Worm (Caenorhabditis elegans): ENCODE measurements around the gene gpx-5.

The gpx-5 gene

DNA sequence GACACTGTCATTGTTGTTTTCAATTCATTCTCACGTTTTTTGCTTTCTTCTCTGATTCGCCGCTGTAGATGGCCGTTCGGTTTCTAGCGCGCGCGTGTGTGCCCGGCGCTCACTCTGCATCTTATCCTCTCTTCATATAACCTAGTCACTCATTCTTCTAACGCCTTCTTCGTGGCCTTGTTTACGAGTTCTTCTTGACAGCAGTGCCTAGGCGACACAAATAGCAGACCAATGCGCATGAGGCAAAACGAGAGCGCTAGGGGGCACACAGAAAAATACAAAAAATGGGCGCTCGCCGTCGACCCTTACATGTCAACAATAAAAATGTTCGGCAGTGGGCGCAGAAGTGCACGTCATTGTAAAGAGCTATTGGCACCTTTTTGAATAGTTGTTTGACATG lies 33.4 kb upstream of the gpx-5 start (continued):
- TF ChIP-seq unc-62 (GFP tag; optimal IDR thresholded peaks at IDR 0.05) (no peak), mdl-1 (tag; optimal IDR thresholded peaks at IDR 0.05) (peak in 1 of 2 experiments; percentile 59), jun-1 (tag; optimal IDR thresholded peaks at IDR 0.05) (peak; percentile 34), ces-1 (GFP tag; optimal IDR thresholded peaks at IDR 0.05) (no peak), ceh-88 (GFP tag; IDR thresholded peaks at IDR 0.05) (no peak), dpl-1 (GFP tag; optimal IDR thresholded peaks at IDR 0.05) (peak in 1 of 3 experiments; percentile 3), C16A3.4 (tag; optimal IDR thresholded peaks at IDR 0.05) (peak; percentile 37), ets-5 (GFP tag; IDR thresholded peaks at IDR 0.05) (no peak), hlh-4 (tag; optimal IDR thresholded peaks at IDR 0.05) (no peak), snu-23 (GFP tag; optimal IDR thresholded peaks at IDR 0.05) (peak; percentile 66), lin-14 (GFP tag; optimal IDR thresholded peaks at IDR 0.05) (peak; percentile 97), aha-1 (tag; optimal IDR thresholded peaks at IDR 0.05) (no peak), nhr-76 (tag; optimal IDR thresholded peaks at IDR 0.05) (no peak), unc-86 (tag; optimal IDR thresholded peaks at IDR 0.05) (no peak), sox-4 (tag; optimal IDR thresholded peaks at IDR 0.05) (no peak), aly-2 (tag; optimal IDR thresholded peaks at IDR 0.05) (no peak), nhr-19 (GFP tag; conservative IDR thresholded peaks at IDR 0.05) (0 out of 2 replicates have a peak, but pooled peaks have one; percentile 3), alr-1 (tag; optimal IDR thresholded peaks at IDR 0.05; ENCODE audit: borderline replicate concordance) (no peak), fkh-4 (tag; optimal IDR thresholded peaks at IDR 0.05; ENCODE audit: borderline replicate concordance) (no peak), nhr-12 (tag; optimal IDR thresholded peaks at IDR 0.05) (no peak), unc-98 (GFP tag; IDR thresholded peaks at IDR 0.05) (no peak), ceh-82 (tag; optimal IDR thresholded peaks at IDR 0.05) (peak in 1 of 3 experiments; percentile 39), nhr-85 (tag) (peak; percentile 91), nhr-90 (tag; optimal IDR thresholded peaks at IDR 0.05; ENCODE audit: poor library complexity) (peak; percentile 18), nhr-20 (tag; optimal IDR thresholded peaks at IDR 0.05) (peak; percentile 54), dsc-1 (tag; optimal IDR thresholded peaks at IDR 0.05) (no peak), lin-39 (tag; optimal IDR thresholded peaks at IDR 0.05) (no peak), nhr-11 (tag; optimal IDR thresholded peaks at IDR 0.05) (no peak), skn-1 (tag; optimal IDR thresholded peaks at IDR 0.05) (peak; percentile 29), nhr-77 (tag; optimal IDR thresholded peaks at IDR 0.05) (no peak), swsn-7 (tag; optimal IDR thresholded peaks at IDR 0.05) (peak; percentile 29), egl-13 (tag; optimal IDR thresholded peaks at IDR 0.05) (no peak), lir-3 (tag; optimal IDR thresholded peaks at IDR 0.05; ENCODE audit: poor library complexity) (no peak), sptf-1 (tag; optimal IDR thresholded peaks at IDR 0.05) (no peak), fkh-8 (tag; optimal IDR thresholded peaks at IDR 0.05) (no peak), lin-13 (GFP tag; optimal IDR thresholded peaks at IDR 0.05) (peak; percentile 3), hlh-17 (GFP tag; optimal IDR thresholded peaks at IDR 0.05; ENCODE audit: borderline replicate concordance) (no peak), isw-1 (GFP tag; IDR thresholded peaks at IDR 0.05) (no peak), fkh-10 (GFP tag; optimal IDR thresholded peaks at IDR 0.05) (peak; percentile 29), lin-35 (GFP tag; optimal IDR thresholded peaks at IDR 0.05) (no peak)

DNA sequence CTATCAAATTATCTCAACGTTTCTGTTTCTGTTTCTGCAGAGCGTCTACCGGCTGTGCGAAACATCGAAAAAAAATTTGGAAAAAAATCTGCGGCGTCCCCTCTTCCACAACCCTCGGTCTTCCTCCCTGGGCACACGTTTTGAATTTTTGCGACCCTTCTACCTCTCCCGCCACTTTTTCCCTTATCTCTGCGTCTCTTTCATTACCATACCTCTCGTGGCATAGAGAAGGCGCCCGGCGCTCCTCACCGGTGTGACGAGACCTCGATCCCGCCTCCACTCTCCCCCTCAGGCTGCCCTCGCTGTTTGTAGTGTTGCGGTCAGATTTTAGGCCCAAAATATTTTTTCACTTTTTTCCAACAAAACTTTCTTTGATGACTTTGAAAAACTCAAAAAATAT lies 32.1 kb upstream of the gpx-5 start:
- TF ChIP-seq lin-15B (tag; optimal IDR thresholded peaks at IDR 0.05) = no peak
- peak; percentile 68 for TF ChIP-seq nhr-20 (tag; optimal IDR thresholded peaks at IDR 0.05)
- TF ChIP-seq nhr-19 (GFP tag; conservative IDR thresholded peaks at IDR 0.05) = no peak
- no peak for TF ChIP-seq nhr-77 (tag; optimal IDR thresholded peaks at IDR 0.05)
- no peak for TF ChIP-seq sox-4 (tag; optimal IDR thresholded peaks at IDR 0.05)
- TF ChIP-seq snu-23 (GFP tag; optimal IDR thresholded peaks at IDR 0.05) = peak; percentile 63
- TF ChIP-seq unc-130 (tag; optimal IDR thresholded peaks at IDR 0.05) = no peak
- no peak for TF ChIP-seq nhr-12 (tag; optimal IDR thresholded peaks at IDR 0.05)
- TF ChIP-seq unc-98 (GFP tag; IDR thresholded peaks at IDR 0.05) = no peak
- TF ChIP-seq fkh-8 (tag; optimal IDR thresholded peaks at IDR 0.05) = no peak
- no peak for TF ChIP-seq irx-1 (tag; optimal IDR thresholded peaks at IDR 0.05)
- no peak for TF ChIP-seq isw-1 (GFP tag; IDR thresholded peaks at IDR 0.05)
- TF ChIP-seq F16B12.6 (tag; optimal IDR thresholded peaks at IDR 0.05) = no peak
- TF ChIP-seq ceh-8 (GFP tag; optimal IDR thresholded peaks at IDR 0.05) = no peak
- TF ChIP-seq lin-14 (GFP tag; optimal IDR thresholded peaks at IDR 0.05) = peak; percentile 77
- TF ChIP-seq nhr-85 (tag) = peak; percentile 76
- TF ChIP-seq swsn-7 (tag; optimal IDR thresholded peaks at IDR 0.05) = peak; percentile 42
- TF ChIP-seq dsc-1 (tag; optimal IDR thresholded peaks at IDR 0.05) = no peak
- TF ChIP-seq ztf-11 (tag; optimal IDR thresholded peaks at IDR 0.05) = peak in 1 of 2 experiments; percentile 2
- TF ChIP-seq aha-1 (tag; optimal IDR thresholded peaks at IDR 0.05) = no peak
- peak; percentile 57 for TF ChIP-seq nhr-71 (tag; optimal IDR thresholded peaks at IDR 0.05)
- TF ChIP-seq efl-1 (optimal IDR thresholded peaks at IDR 0.05) = peak; percentile 44 to 49
- peak; percentile 55 to 95 for TF ChIP-seq efl-1 (GFP tag; optimal IDR thresholded peaks at IDR 0.05 in 1 of 2)
- no peak for TF ChIP-seq Y116A8C.19 (tag; optimal IDR thresholded peaks at IDR 0.05; ENCODE audit: borderline replicate concordance)
- TF ChIP-seq fos-1 (tag; optimal IDR thresholded peaks at IDR 0.05) = no peak
- TF ChIP-seq sup-37 (GFP tag; optimal IDR thresholded peaks at IDR 0.05) = no peak
